Worm (Caenorhabditis elegans) whole organism, midembryonic: ENCODE results near the gene slc-9B.1.

Experiments used
- T22C8.4 ChIP-seq: fragments of 200-800 bp; sonication (Bioruptor generic); IDR thresholded peaks from 2 replicates; pipeline ENCODE4 v1.3.6; 2022; ENCODE audit warnings: missing genetic modification characterization, missing compliant biosample characterization
- cog-1 ChIP-seq: sonication (generic microtip); optimal IDR thresholded peaks from 2 replicates; lab custom pipeline; 2016; ENCODE audit warnings: missing genetic modification characterization, missing compliant biosample characterization
- flt-1 ChIP-seq: fragments of 200-800 bp; sonication (Bioruptor generic); IDR thresholded peaks from 2 replicates; pipeline ENCODE4 v1.3.6; 2022; ENCODE audit warnings: missing genetic modification characterization, missing compliant biosample characterization
- klf-2 ChIP-seq: fragments of 200-800 bp; sonication (Bioruptor generic); conservative IDR thresholded peaks from 2 replicates; pipeline ENCODE4 v1.3.6; 2022; ENCODE audit warnings: missing genetic modification reagents, missing genetic modification characterization, missing compliant biosample characterization
- med-1 ChIP-seq: sonication (generic microtip); optimal IDR thresholded peaks from 2 replicates; lab custom pipeline; 2017; ENCODE audit warnings: missing genetic modification characterization, mild to moderate bottlenecking, missing compliant biosample characterization, antibody characterized with exemption, missing genetic modification reagents; ENCODE audit not compliant: insufficient read depth
- ref-1 ChIP-seq: fragments of 200-800 bp; sonication (Bioruptor generic); conservative IDR thresholded peaks from 2 replicates; pipeline ENCODE4 v1.3.6; 2022; ENCODE audit warnings: missing genetic modification reagents, missing genetic modification characterization, missing compliant biosample characterization
- tab-1 ChIP-seq: fragments of 200-800 bp; sonication (Bioruptor generic); IDR thresholded peaks from 2 replicates; pipeline ENCODE4 v1.3.6; 2022; ENCODE audit warnings: missing genetic modification characterization, missing compliant biosample characterization
- ztf-23 ChIP-seq: fragments of 200-800 bp; sonication (Bioruptor generic); IDR thresholded peaks from 2 replicates; pipeline ENCODE4 v1.3.6; 2022; ENCODE audit warnings: missing genetic modification reagents, missing genetic modification characterization, missing compliant biosample characterization
- ztf-29 ChIP-seq: fragments of 200-800 bp; sonication (Bioruptor generic); IDR thresholded peaks from 2 replicates; pipeline ENCODE4 v1.3.6; 2022; ENCODE audit warnings: missing genetic modification reagents, missing genetic modification characterization, missing compliant biosample characterization

Gene slc-9B.1

ce11 chrX:10279299-10279698 is at the start of gene slc-9B.1:
slc-9B.1 (plus strand) TSS chrX:10279599.
- TF ChIP-seq T22C8.4 (GFP tag; lab: Robert Waterston, UW) = no peak
- TF ChIP-seq klf-2 (GFP tag; lab: Robert Waterston, UW) = no peak
- TF ChIP-seq flt-1 (GFP tag; lab: Robert Waterston, UW) = no peak
- no peak for TF ChIP-seq tab-1 (GFP tag; lab: Robert Waterston, UW)
- TF ChIP-seq ztf-23 (GFP tag; lab: Robert Waterston, UW) = no peak
- no peak for TF ChIP-seq med-1 (GFP tag; lab: Kevin White, UChicago)
- TF ChIP-seq ref-1 (GFP tag; lab: Robert Waterston, UW) = no peak
- TF ChIP-seq cog-1 (tag; lab: Kevin White, UChicago) = no peak

ce11 chrX:10230872-10231271 is 48.5 kb upstream of the slc-9B.1 start:
- TF ChIP-seq klf-2 (GFP tag; lab: Robert Waterston, UW) (no peak), T22C8.4 (GFP tag; lab: Robert Waterston, UW) (no peak), flt-1 (GFP tag; lab: Robert Waterston, UW) (no peak), ztf-23 (GFP tag; lab: Robert Waterston, UW) (no peak), ref-1 (GFP tag; lab: Robert Waterston, UW) (no peak), tab-1 (GFP tag; lab: Robert Waterston, UW) (no peak), ztf-29 (GFP tag; lab: Robert Waterston, UW) (no peak), cog-1 (tag; lab: Kevin White, UChicago) (no peak), med-1 (GFP tag; lab: Kevin White, UChicago) (no peak)

- no peak for TF ChIP-seq tab-1 (GFP tag; lab: Robert Waterston, UW)
- no peak for TF ChIP-seq ztf-23 (GFP tag; lab: Robert Waterston, UW)
- TF ChIP-seq flt-1 (GFP tag; lab: Robert Waterston, UW) = no peak
- TF ChIP-seq med-1 (GFP tag; lab: Kevin White, UChicago) = no peak
- no peak for TF ChIP-seq klf-2 (GFP tag; lab: Robert Waterston, UW)
- no peak for TF ChIP-seq cog-1 (tag; lab: Kevin White, UChicago)
- TF ChIP-seq ref-1 (GFP tag; lab: Robert Waterston, UW) = no peak
Measured at ce11 chrX:10232395-10232794, 47.0 kb upstream of the slc-9B.1 start.

ce11 chrX:10236844-10237243 is 42.6 kb upstream of the slc-9B.1 start, which contains the start of gene zipt-13:
zipt-13 (minus strand) TSS chrX:10236944.
- TF ChIP-seq T22C8.4 (GFP tag; lab: Robert Waterston, UW) (no peak), ref-1 (GFP tag; lab: Robert Waterston, UW) (no peak), flt-1 (GFP tag; lab: Robert Waterston, UW) (no peak), med-1 (GFP tag; lab: Kevin White, UChicago) (no peak), cog-1 (tag; lab: Kevin White, UChicago) (no peak), klf-2 (GFP tag; lab: Robert Waterston, UW) (no peak), ztf-29 (GFP tag; lab: Robert Waterston, UW) (no peak), tab-1 (GFP tag; lab: Robert Waterston, UW) (no peak), ztf-23 (GFP tag; lab: Robert Waterston, UW) (no peak)

ce11 chrX:10238146-10238749 is 41.2 kb upstream of the slc-9B.1 start:
- TF ChIP-seq ref-1 (GFP tag; lab: Robert Waterston, UW) (no peak), flt-1 (GFP tag; lab: Robert Waterston, UW) (no peak), med-1 (GFP tag; lab: Kevin White, UChicago) (no peak), ztf-23 (GFP tag; lab: Robert Waterston, UW) (no peak), klf-2 (GFP tag; lab: Robert Waterston, UW) (no peak), tab-1 (GFP tag; lab: Robert Waterston, UW) (no peak), T22C8.4 (GFP tag; lab: Robert Waterston, UW) (no peak), ztf-29 (GFP tag; lab: Robert Waterston, UW) (no peak), cog-1 (tag; lab: Kevin White, UChicago) (no peak)

- TF ChIP-seq T22C8.4 (GFP tag; lab: Robert Waterston, UW) = no peak
- TF ChIP-seq cog-1 (tag; lab: Kevin White, UChicago) = no peak
- TF ChIP-seq med-1 (GFP tag; lab: Kevin White, UChicago) = no peak
- TF ChIP-seq ztf-29 (GFP tag; lab: Robert Waterston, UW) = no peak
- TF ChIP-seq ztf-23 (GFP tag; lab: Robert Waterston, UW) = no peak
- no peak for TF ChIP-seq flt-1 (GFP tag; lab: Robert Waterston, UW)
- TF ChIP-seq klf-2 (GFP tag; lab: Robert Waterston, UW) = no peak
- no peak for TF ChIP-seq tab-1 (GFP tag; lab: Robert Waterston, UW)
- no peak for TF ChIP-seq ref-1 (GFP tag; lab: Robert Waterston, UW)
Measured at ce11 chrX:10240939-10241338, 38.5 kb upstream of the slc-9B.1 start, which contains the start of gene str-74. str-74 (minus strand) TSS chrX:10241039.

ce11 chrX:10245617-10246016 is 33.8 kb upstream of the slc-9B.1 start:
- TF ChIP-seq ztf-23 (GFP tag; lab: Robert Waterston, UW) (no peak), T22C8.4 (GFP tag; lab: Robert Waterston, UW) (no peak), ztf-29 (GFP tag; lab: Robert Waterston, UW) (no peak), flt-1 (GFP tag; lab: Robert Waterston, UW) (no peak), cog-1 (tag; lab: Kevin White, UChicago) (no peak), tab-1 (GFP tag; lab: Robert Waterston, UW) (no peak), ref-1 (GFP tag; lab: Robert Waterston, UW) (no peak), klf-2 (GFP tag; lab: Robert Waterston, UW) (no peak), med-1 (GFP tag; lab: Kevin White, UChicago) (no peak)

ce11 chrX:10249685-10250084 is 29.7 kb upstream of the slc-9B.1 start:
- no peak for TF ChIP-seq ztf-23 (GFP tag; lab: Robert Waterston, UW)
- no peak for TF ChIP-seq ztf-29 (GFP tag; lab: Robert Waterston, UW)
- TF ChIP-seq flt-1 (GFP tag; lab: Robert Waterston, UW) = no peak
- TF ChIP-seq tab-1 (GFP tag; lab: Robert Waterston, UW) = no peak
- TF ChIP-seq med-1 (GFP tag; lab: Kevin White, UChicago) = no peak
- no peak for TF ChIP-seq klf-2 (GFP tag; lab: Robert Waterston, UW)
- TF ChIP-seq ref-1 (GFP tag; lab: Robert Waterston, UW) = no peak
- TF ChIP-seq cog-1 (tag; lab: Kevin White, UChicago) = no peak
- no peak for TF ChIP-seq T22C8.4 (GFP tag; lab: Robert Waterston, UW)
